Worm (Caenorhabditis elegans) whole organism, late embryonic: ENCODE data around the gene daf-14.

Experiments used
- F13H6.1 ChIP-seq: sonication (generic microtip); optimal IDR thresholded peaks from 2 replicates; lab custom pipeline; 2016; ENCODE audit warnings: missing genetic modification characterization, missing compliant biosample characterization
- ama-1 ChIP-seq: fragments of 150-350 bp; optimal IDR thresholded peaks from 2 replicates; lab custom pipeline; 2014
- ceh-24 ChIP-seq: sonication (generic microtip); optimal IDR thresholded peaks from 2 replicates; lab custom pipeline; 2016; ENCODE audit warnings: mild to moderate bottlenecking, missing genetic modification characterization, missing compliant biosample characterization
- che-1 ChIP-seq: sonication (generic microtip); optimal IDR thresholded peaks from 2 replicates; lab custom pipeline; 2016; ENCODE audit warnings: mild to moderate bottlenecking, missing genetic modification characterization, missing compliant biosample characterization
- ets-4 ChIP-seq: sonication (generic microtip); optimal IDR thresholded peaks from 2 replicates; lab custom pipeline; 2016; ENCODE audit warnings: missing genetic modification characterization, missing compliant biosample characterization
- nfya-1 ChIP-seq: sonication (generic microtip); optimal IDR thresholded peaks from 2 replicates; lab custom pipeline; 2017; ENCODE audit warnings: missing genetic modification characterization, mild to moderate bottlenecking, missing compliant biosample characterization, antibody characterized with exemption, moderate library complexity
- pha-2 ChIP-seq: sonication (generic microtip); optimal IDR thresholded peaks from 2 replicates; lab custom pipeline; 2017; ENCODE audit warnings: mild to moderate bottlenecking, missing genetic modification characterization, missing compliant biosample characterization
- sox-2 ChIP-seq: fragments of 200-800 bp; sonication (Bioruptor generic); IDR thresholded peaks from 2 replicates; pipeline ENCODE4 v1.3.6; 2022; ENCODE audit warnings: missing genetic modification reagents, missing genetic modification characterization, missing compliant biosample characterization
- syd-9 ChIP-seq: sonication (generic microtip); optimal IDR thresholded peaks from 2 replicates; lab custom pipeline; 2016; ENCODE audit warnings: mild to moderate bottlenecking, missing genetic modification characterization, moderate library complexity, missing compliant biosample characterization
- ttx-3 ChIP-seq: sonication (generic microtip); optimal IDR thresholded peaks from 2 replicates; lab custom pipeline; 2016; ENCODE audit warnings: missing genetic modification reagents, missing genetic modification characterization, missing compliant biosample characterization

- TF ChIP-seq che-1 (tag; lab: Kevin White, UChicago) (no peak), sox-2 (GFP tag; lab: Robert Waterston, UW) (no peak), ama-1 (lab: Kevin White, UChicago) (no peak), syd-9 (no peak), ets-4 (tag; lab: Kevin White, UChicago) (no peak), F13H6.1 (tag; lab: Kevin White, UChicago) (no peak), nfya-1 (tag; lab: Kevin White, UChicago) (no peak), ceh-24 (tag; lab: Kevin White, UChicago) (no peak), ttx-3 (tag; lab: Kevin White, UChicago) (no peak), pha-2 (no peak)
Measured at ce11 chrIV:10273781-10274313, 23.4 kb downstream of the daf-14 start, which contains the start of gene Y43C5A.3.
